Fruit fly (Drosophila melanogaster): ENCODE measurements around the gene CG5131.
A peak's percentile ranks its signal among the peaks of the same experiment; 100 is the strongest.

- TF ChIP-seq fd96Ca (GFP tag; IDR thresholded peaks at IDR 0.05), result peak; percentile 70; the same call in 2 of the 3 replicates
- TF ChIP-seq CG9948 (tag; optimal IDR thresholded peaks at IDR 0.05), result peak; percentile 83
- peak; percentile 61 for TF ChIP-seq gl (tag; optimal IDR thresholded peaks at IDR 0.05)
- no peak for TF ChIP-seq EcR (GFP tag; optimal IDR thresholded peaks at IDR 0.05)
- TF ChIP-seq CG8301 (tag; optimal IDR thresholded peaks at IDR 0.05), result peak; percentile 88
- TF ChIP-seq CG32121 (GFP tag; IDR thresholded peaks at IDR 0.05), result peak; percentile 80
- TF ChIP-seq CG8159 (tag; optimal IDR thresholded peaks at IDR 0.05), result peak; percentile 82
- TF ChIP-seq CG4496 (GFP tag; IDR thresholded peaks at IDR 0.05), result peak; percentile 87
- peak; percentile 86; the same call in 1 of the 2 replicates for TF ChIP-seq Ets98B (GFP tag; IDR thresholded peaks at IDR 0.05)
- TF ChIP-seq CG34367 (tag; optimal IDR thresholded peaks at IDR 0.05), result peak; percentile 82
- peak; percentile 87 for TF ChIP-seq CG14655 (GFP tag; optimal IDR thresholded peaks at IDR 0.05)
- TF ChIP-seq CG17806 (tag; optimal IDR thresholded peaks at IDR 0.05), result peak; percentile 81
Observed at dm6 chr2L:17465915-17466677, 18.2 kb upstream of the CG5131 start.
